Worm (Caenorhabditis elegans): ENCODE measurements around the gene Y7A9A.1.

DNA sequence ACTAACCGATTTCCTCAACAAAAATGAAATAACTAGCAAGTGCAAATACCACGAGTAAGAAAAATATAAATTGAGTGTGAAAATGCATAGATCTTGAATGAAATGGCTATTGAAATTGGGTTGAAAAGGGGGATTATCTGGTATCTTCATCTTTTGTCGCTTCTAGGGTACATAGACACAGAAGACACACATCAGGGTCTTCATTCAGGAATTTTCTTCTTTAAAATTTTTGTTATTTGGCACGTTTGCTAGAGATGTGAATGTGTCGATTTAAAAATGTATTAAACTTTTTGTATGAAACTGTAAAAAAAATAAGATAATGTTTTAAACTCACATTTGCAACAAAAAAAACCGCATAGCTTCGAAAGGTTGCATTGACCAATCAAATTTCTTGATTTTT, 49.8 kb upstream of the Y7A9A.1 start, which contains the start of gene Y105C5B.25:
- TF ChIP-seq klf-2 (GFP tag; conservative IDR thresholded peaks at IDR 0.05) (no peak), ref-1 (GFP tag; conservative IDR thresholded peaks at IDR 0.05) (no peak), ztf-29 (GFP tag; IDR thresholded peaks at IDR 0.05) (no peak), cog-1 (tag; optimal IDR thresholded peaks at IDR 0.05) (no peak), tab-1 (GFP tag; IDR thresholded peaks at IDR 0.05) (no peak), flt-1 (GFP tag; IDR thresholded peaks at IDR 0.05) (no peak), ztf-23 (GFP tag; IDR thresholded peaks at IDR 0.05) (no peak), T22C8.4 (GFP tag; IDR thresholded peaks at IDR 0.05) (no peak), med-1 (GFP tag; optimal IDR thresholded peaks at IDR 0.05; ENCODE audit: insufficient read depth) (no peak)

All from whole organism, midembryonic.